Fruit fly (Drosophila melanogaster): ENCODE measurements around the gene Cmpk.

Cmpk gene

DNA sequence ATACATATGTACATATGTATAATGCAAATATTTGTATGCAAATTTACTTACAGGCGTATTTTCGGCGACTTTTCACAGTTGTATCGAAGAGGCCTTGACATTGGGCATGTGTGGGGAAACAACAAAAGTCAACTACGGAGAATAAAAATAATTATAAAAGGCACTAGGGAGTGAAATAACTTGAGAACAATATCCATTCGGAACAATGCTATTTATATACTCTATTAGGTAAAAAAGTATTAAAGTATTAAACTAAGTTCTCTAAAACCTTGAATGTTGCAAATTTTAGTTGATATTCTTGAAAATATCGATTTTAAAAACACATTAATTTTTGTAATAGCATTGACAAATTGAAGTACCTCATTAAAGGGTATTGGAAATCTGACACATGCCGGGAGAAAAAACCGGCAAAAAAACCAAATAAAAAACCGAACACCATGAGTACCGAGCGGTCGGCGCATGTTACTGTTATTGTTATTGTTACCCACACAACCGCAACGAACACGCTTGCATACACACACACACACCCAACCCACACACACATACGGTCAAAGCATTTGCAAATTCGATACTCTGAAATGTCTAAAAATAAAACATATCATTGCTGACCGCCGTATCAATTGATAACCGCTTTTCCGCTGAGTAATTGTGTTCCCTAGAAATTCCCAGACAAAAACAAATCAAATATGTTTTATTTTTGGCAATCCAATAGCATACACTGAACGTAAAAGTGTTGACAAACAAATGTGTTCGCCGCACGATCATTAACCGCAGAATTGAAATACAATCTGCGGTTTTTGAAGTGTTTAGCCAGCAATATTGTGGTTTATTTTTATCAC is 49.3 kb upstream of the Cmpk start (continued):
- TF ChIP-seq Hr78 (GFP tag; optimal IDR thresholded peaks at IDR 0.05) (no peak), phol (tag; optimal IDR thresholded peaks at IDR 0.05) (peak; percentile 0), gfzf (GFP tag; optimal IDR thresholded peaks at IDR 0.05) (no peak), Abd-B (GFP tag; optimal IDR thresholded peaks at IDR 0.05) (no peak), E2f2 (GFP tag; IDR thresholded peaks at IDR 0.05) (no peak), ase (GFP tag; IDR thresholded peaks at IDR 0.05) (no peak), CG8944 (GFP tag; optimal IDR thresholded peaks at IDR 0.05) (no peak), ATbp (GFP tag; optimal IDR thresholded peaks at IDR 0.05) (no peak), CG18011 (GFP tag; optimal IDR thresholded peaks at IDR 0.05) (no peak), vfl (GFP tag; optimal IDR thresholded peaks at IDR 0.05) (no peak), ind (GFP tag; optimal IDR thresholded peaks at IDR 0.05) (no peak), Ssrp (tag; optimal IDR thresholded peaks at IDR 0.05) (no peak), Sry-δ (GFP tag; optimal IDR thresholded peaks at IDR 0.05) (no peak), CG7745 (tag; optimal IDR thresholded peaks at IDR 0.05) (no peak), mam (GFP tag; optimal IDR thresholded peaks at IDR 0.05) (no peak), CG14014 (GFP tag; IDR thresholded peaks at IDR 0.05) (peak; percentile 28; the same call in 1 of the 2 replicates), ap (GFP tag; IDR thresholded peaks at IDR 0.05) (no peak), cato (GFP tag; optimal IDR thresholded peaks at IDR 0.05; ENCODE audit: borderline replicate concordance) (no peak), Dek (tag; optimal IDR thresholded peaks at IDR 0.05) (peak; percentile 56), NFAT (GFP tag; IDR thresholded peaks at IDR 0.05) (no peak), bowl (GFP tag; IDR thresholded peaks at IDR 0.05) (no peak), sima (GFP tag; optimal IDR thresholded peaks at IDR 0.05) (no peak), CG7928 (GFP tag; optimal IDR thresholded peaks at IDR 0.05) (peak; percentile 27), ERR (GFP tag; optimal IDR thresholded peaks at IDR 0.05) (no peak), CG17802 (tag; optimal IDR thresholded peaks at IDR 0.05) (no peak), CG34224 (GFP tag; IDR thresholded peaks at IDR 0.05; ENCODE audit: partially characterized antibody) (no peak), CG3407 (GFP tag; optimal IDR thresholded peaks at IDR 0.05) (peak; percentile 10), ken (GFP tag; IDR thresholded peaks at IDR 0.05) (no peak), Myb (GFP tag; optimal IDR thresholded peaks at IDR 0.05) (no peak), sqz (GFP tag; optimal IDR thresholded peaks at IDR 0.05) (no peak), Bteb2 (GFP tag; optimal IDR thresholded peaks at IDR 0.05) (peak; percentile 48), CG30431 (GFP tag; optimal IDR thresholded peaks at IDR 0.05) (no peak), lbe (GFP tag; optimal IDR thresholded peaks at IDR 0.05) (peak; percentile 47), fd64A (GFP tag; optimal IDR thresholded peaks at IDR 0.05) (no peak), H15 (GFP tag; IDR thresholded peaks at IDR 0.05) (no peak), CG13894 (tag; optimal IDR thresholded peaks at IDR 0.05) (no peak), CG14050 (GFP tag; IDR thresholded peaks at IDR 0.05) (no peak), ato (GFP tag; IDR thresholded peaks at IDR 0.05; ENCODE audit: partially characterized antibody) (no peak), sens-2 (GFP tag; IDR thresholded peaks at IDR 0.05) (no peak), toy (GFP tag; IDR thresholded peaks at IDR 0.05) (no peak), Camta (GFP tag; optimal IDR thresholded peaks at IDR 0.05) (no peak), CG15514 (GFP tag; optimal IDR thresholded peaks at IDR 0.05) (peak; percentile 25), pzg (GFP tag; optimal IDR thresholded peaks at IDR 0.05) (no peak), CG14667 (GFP tag; IDR thresholded peaks at IDR 0.05) (no peak), Fer3 (tag; optimal IDR thresholded peaks at IDR 0.05) (no peak), BtbVII (GFP tag; optimal IDR thresholded peaks at IDR 0.05) (peak; percentile 48), Stat92E (GFP tag; optimal IDR thresholded peaks at IDR 0.05) (no peak), Atf3 (GFP tag; optimal IDR thresholded peaks at IDR 0.05) (no peak), CG7987 (GFP tag; optimal IDR thresholded peaks at IDR 0.05) (peak; percentile 25)

All from whole organism, embryonic.